Fruit fly (Drosophila melanogaster): Measurements from ENCODE around the gene mus81.

Gene mus81

dm6 chrX:955873-956272, 15.0 kb downstream of the mus81 start (continued):
- TF ChIP-seq CG17829 (tag; optimal IDR thresholded peaks at IDR 0.05) (peak; percentile 23), sr (GFP tag; IDR thresholded peaks at IDR 0.05) (no peak), CG10274 (GFP tag; optimal IDR thresholded peaks at IDR 0.05) (no peak), CG7372 (GFP tag; IDR thresholded peaks at IDR 0.05) (no peak), CG15073 (GFP tag; optimal IDR thresholded peaks at IDR 0.05) (no peak), CG18599 (GFP tag; optimal IDR thresholded peaks at IDR 0.05) (peak; percentile 81), bowl (GFP tag; IDR thresholded peaks at IDR 0.05) (no peak), schlank (tag; optimal IDR thresholded peaks at IDR 0.05) (peak; percentile 11), prd (optimal IDR thresholded peaks at IDR 0.05) (no peak), prd (GFP tag; IDR thresholded peaks at IDR 0.05) (peak; percentile 74), nmo (GFP tag; optimal IDR thresholded peaks at IDR 0.05) (peak; percentile 58), Fer3 (tag; optimal IDR thresholded peaks at IDR 0.05) (peak; percentile 63), CG16815 (GFP tag; optimal IDR thresholded peaks at IDR 0.05) (no peak), jumu (GFP tag; optimal IDR thresholded peaks at IDR 0.05) (peak; percentile 60), gem (tag; optimal IDR thresholded peaks at IDR 0.05) (peak; percentile 71), dm (GFP tag; optimal IDR thresholded peaks at IDR 0.05) (no peak), gsb (GFP tag; IDR thresholded peaks at IDR 0.05) (no peak), dimm (GFP tag; IDR thresholded peaks at IDR 0.05) (0 out of 2 replicates have a peak, but pooled peaks have one; percentile 19), CG7556 (GFP tag; optimal IDR thresholded peaks at IDR 0.05) (peak; percentile 52), PHDP (tag; optimal IDR thresholded peaks at IDR 0.05) (peak; percentile 60), MBD-R2 (GFP tag; IDR thresholded peaks at IDR 0.05) (peak; percentile 20; the same call in 1 of the 2 replicates), CG4282 (GFP tag; optimal IDR thresholded peaks at IDR 0.05) (no peak), amos (GFP tag; IDR thresholded peaks at IDR 0.05; ENCODE audit: partially characterized antibody) (no peak), CG17361 (GFP tag; IDR thresholded peaks at IDR 0.05) (peak; percentile 53; the same call in 1 of the 3 replicates), tin (GFP tag; optimal IDR thresholded peaks at IDR 0.05) (peak; percentile 52), CG9215 (GFP tag; IDR thresholded peaks at IDR 0.05) (peak; percentile 61), hth (optimal IDR thresholded peaks at IDR 0.05) (no peak), chif (GFP tag; optimal IDR thresholded peaks at IDR 0.05) (peak; percentile 31 to 33), cwo (GFP tag; optimal IDR thresholded peaks at IDR 0.05) (peak; percentile 32), CG9437 (GFP tag; optimal IDR thresholded peaks at IDR 0.05) (no peak), Dad (GFP tag; optimal IDR thresholded peaks at IDR 0.05) (peak; percentile 3), Dip3 (GFP tag; optimal IDR thresholded peaks at IDR 0.05) (peak; percentile 28), crol (GFP tag; IDR thresholded peaks at IDR 0.05) (0 out of 2 replicates have a peak, but pooled peaks have one; percentile 3), pho (GFP tag; optimal IDR thresholded peaks at IDR 0.05) (peak; percentile 30), CG4820 (GFP tag; optimal IDR thresholded peaks at IDR 0.05) (peak; percentile 39), CG4730 (GFP tag; IDR thresholded peaks at IDR 0.05) (peak; percentile 51; the same call in 1 of the 2 replicates), knrl (GFP tag; IDR thresholded peaks at IDR 0.05; ENCODE audit: partially characterized antibody) (no peak), pita (GFP tag; optimal IDR thresholded peaks at IDR 0.05) (no peak), Hand (GFP tag; optimal IDR thresholded peaks at IDR 0.05) (peak; percentile 28), Med (GFP tag) (peak; percentile 93), CG34422 (GFP tag; IDR thresholded peaks at IDR 0.05) (peak; percentile 61; the same call in 2 of the 3 replicates), al (GFP tag; IDR thresholded peaks at IDR 0.05) (no peak), HLHmδ (GFP tag; optimal IDR thresholded peaks at IDR 0.05) (no peak), salm (tag; optimal IDR thresholded peaks at IDR 0.05) (no peak), chn (GFP tag; optimal IDR thresholded peaks at IDR 0.05) (peak; percentile 36), pzg (GFP tag; optimal IDR thresholded peaks at IDR 0.05) (no peak), CG34224 (GFP tag; IDR thresholded peaks at IDR 0.05; ENCODE audit: partially characterized antibody) (no peak), croc (GFP tag; conservative IDR thresholded peaks at IDR 0.05) (0 out of 3 replicates have a peak, but pooled peaks have one; percentile 30), ash1 (GFP tag; optimal IDR thresholded peaks at IDR 0.05) (no peak), ase (GFP tag; IDR thresholded peaks at IDR 0.05) (peak; percentile 46; the same call in 1 of the 3 replicates), Stat92E (GFP tag; optimal IDR thresholded peaks at IDR 0.05) (no peak)
